Worm (Caenorhabditis elegans) whole organism, L4 larva: ENCODE results near the gene gcy-12.
A peak's percentile ranks its signal among the peaks of the same experiment; 100 is the strongest.

Experiments used
- F10B5.3 ChIP-seq: sonication (generic microtip); optimal IDR thresholded peaks from 2 replicates; lab custom pipeline; 2016; ENCODE audit warnings: mild to moderate bottlenecking, missing genetic modification characterization, missing compliant biosample characterization
- T20F7.1 ChIP-seq: fragments of 200-800 bp; sonication (Bioruptor generic); optimal IDR thresholded peaks from 2 replicates; lab custom pipeline; 2018; ENCODE audit warnings: mild to moderate bottlenecking, missing genetic modification characterization, missing compliant biosample characterization
- Y75B8A.6 ChIP-seq: fragments of 200-800 bp; sonication (Bioruptor generic); IDR thresholded peaks from 2 replicates; pipeline ENCODE4 v1.3.6; 2022; ENCODE audit warnings: missing genetic modification reagents, missing genetic modification characterization, missing compliant biosample characterization
- aly-2 ChIP-seq: sonication (generic microtip); optimal IDR thresholded peaks from 2 replicates; lab custom pipeline; 2018; ENCODE audit warnings: missing biosample characterization, missing genetic modification characterization
- arid-1 ChIP-seq: fragments of 200-800 bp; sonication (Bioruptor generic); conservative IDR thresholded peaks from 2 replicates; pipeline ENCODE4 v1.3.6; 2022; ENCODE audit warnings: missing genetic modification reagents, missing genetic modification characterization, missing compliant biosample characterization
- attf-4 ChIP-seq: sonication (generic microtip); optimal IDR thresholded peaks from 3 replicates; lab custom pipeline; 2017; ENCODE audit warnings: missing biosample characterization, missing genetic modification characterization
- ceh-62 ChIP-seq: sonication (generic microtip); optimal IDR thresholded peaks from 2 replicates; lab custom pipeline; 2017; ENCODE audit warnings: missing biosample characterization, missing genetic modification characterization
- cey-2 ChIP-seq: sonication (generic microtip); optimal IDR thresholded peaks from 3 replicates; lab custom pipeline; 2017; ENCODE audit warnings: missing genetic modification characterization, mild to moderate bottlenecking, missing compliant biosample characterization, antibody characterized with exemption, borderline replicate concordance; ENCODE audit not compliant: insufficient read depth
- daf-16 ChIP-seq, 3 experiments: sonication (generic microtip); optimal IDR thresholded peaks; 2 replicates each; lab custom pipeline; 2016 to 2017; ENCODE audit warnings: missing genetic modification characterization in 3 of 3, missing genetic modification reagents in 3 of 3, mild to moderate bottlenecking in 2 of 3, missing compliant biosample characterization in 2 of 3, missing biosample characterization in 1 of 3, moderate library complexity in 1 of 3
- daf-19 ChIP-seq: fragments of 200-800 bp; sonication (Bioruptor generic); conservative IDR thresholded peaks from 2 replicates; pipeline ENCODE4 v1.3.6; 2022; ENCODE audit warnings: missing genetic modification characterization, missing compliant biosample characterization
- dpl-1 ChIP-seq: fragments of 150-350 bp; optimal IDR thresholded peaks from 2 replicates; lab custom pipeline; 2014; ENCODE audit warnings: missing biosample characterization, missing genetic modification reagents, missing genetic modification characterization
- dve-1 ChIP-seq: sonication (generic microtip); optimal IDR thresholded peaks from 2 replicates; lab custom pipeline; 2017; ENCODE audit warnings: antibody characterized with exemption, mild to moderate bottlenecking, missing genetic modification characterization, missing compliant biosample characterization; ENCODE audit not compliant: insufficient read depth
- egl-43 ChIP-seq: fragments of 200-800 bp; sonication (Bioruptor generic); IDR thresholded peaks from 2 replicates; pipeline ENCODE4 v1.3.6; 2022; ENCODE audit warnings: missing genetic modification reagents, missing genetic modification characterization, missing compliant biosample characterization
- gei-8 ChIP-seq: fragments of 200-800 bp; sonication (Bioruptor generic); optimal IDR thresholded peaks from 2 replicates; lab custom pipeline; 2018; ENCODE audit warnings: mild to moderate bottlenecking, missing genetic modification characterization, missing compliant biosample characterization
- hlh-11 ChIP-seq: fragments of 200-800 bp; sonication (Bioruptor generic); optimal IDR thresholded peaks from 2 replicates; lab custom pipeline; 2018; ENCODE audit warnings: mild to moderate bottlenecking, missing genetic modification characterization, missing compliant biosample characterization
- hlh-30 ChIP-seq: sonication (generic microtip); optimal IDR thresholded peaks from 2 replicates; lab custom pipeline; 2017; ENCODE audit warnings: antibody characterized with exemption, mild to moderate bottlenecking, missing genetic modification characterization, missing compliant biosample characterization; ENCODE audit not compliant: insufficient read depth
- hmg-1.1 ChIP-seq: fragments of 200-800 bp; sonication (Bioruptor generic); IDR thresholded peaks from 2 replicates; pipeline ENCODE4 v1.3.6; 2022; ENCODE audit warnings: missing genetic modification reagents, missing genetic modification characterization, missing compliant biosample characterization
- lin-1 ChIP-seq: fragments of 200-800 bp; sonication (Bioruptor generic); IDR thresholded peaks from 2 replicates; pipeline ENCODE4 v1.3.6; 2022; ENCODE audit warnings: missing genetic modification reagents, missing genetic modification characterization, missing compliant biosample characterization
- lin-29 ChIP-seq: fragments of 200-800 bp; sonication (Bioruptor generic); IDR thresholded peaks from 2 replicates; pipeline ENCODE4 v1.3.6; 2022; ENCODE audit warnings: missing genetic modification reagents, missing genetic modification characterization, missing compliant biosample characterization
- lsy-2 ChIP-seq, 2 experiments: fragments of 150-350 bp in 1 of 2; sonication (generic microtip) in 1 of 2; optimal IDR thresholded peaks; 2 replicates each; lab custom pipeline; 2014 to 2017; ENCODE audit warnings: missing biosample characterization in 2 of 2, missing genetic modification characterization in 2 of 2
- mdt-29 ChIP-seq: fragments of 200-800 bp; sonication (Bioruptor generic); IDR thresholded peaks from 2 replicates; pipeline ENCODE4 v1.3.6; 2022; ENCODE audit warnings: missing genetic modification reagents, missing genetic modification characterization, missing compliant biosample characterization
- mes-2 ChIP-seq: sonication (generic microtip); optimal IDR thresholded peaks from 2 replicates; lab custom pipeline; 2016; ENCODE audit warnings: missing genotype, mild to moderate bottlenecking, missing genetic modification characterization, missing compliant biosample characterization; ENCODE audit not compliant: poor library complexity, severe bottlenecking
- mxl-2 ChIP-seq: fragments of 200-800 bp; sonication (Bioruptor generic); conservative IDR thresholded peaks from 2 replicates; pipeline ENCODE4 v1.3.6; 2022; ENCODE audit warnings: missing genetic modification reagents, missing genetic modification characterization, missing compliant biosample characterization
- nhr-10 ChIP-seq: fragments of 150-350 bp; optimal IDR thresholded peaks from 2 replicates; lab custom pipeline; 2014; ENCODE audit warnings: missing biosample characterization, missing genetic modification characterization
- nhr-102 ChIP-seq: sonication (generic microtip); optimal IDR thresholded peaks from 2 replicates; lab custom pipeline; 2016; ENCODE audit warnings: mild to moderate bottlenecking, missing genetic modification characterization, moderate library complexity, missing compliant biosample characterization
- nhr-28 ChIP-seq: fragments of 150-350 bp; optimal IDR thresholded peaks from 2 replicates; lab custom pipeline; 2014; ENCODE audit warnings: missing biosample characterization, missing genetic modification characterization
- nhr-48 ChIP-seq: sonication (generic microtip); optimal IDR thresholded peaks from 2 replicates; lab custom pipeline; 2016; ENCODE audit warnings: mild to moderate bottlenecking, missing genetic modification characterization, missing compliant biosample characterization
- nhr-6 ChIP-seq: fragments of 150-350 bp; optimal IDR thresholded peaks from 2 replicates; lab custom pipeline; 2014; ENCODE audit warnings: missing biosample characterization, missing genetic modification characterization
- nhr-77 ChIP-seq: fragments of 150-350 bp; optimal IDR thresholded peaks from 2 replicates; lab custom pipeline; 2014; ENCODE audit warnings: missing biosample characterization, missing genetic modification characterization
- php-3 ChIP-seq: fragments of 200-800 bp; sonication (Bioruptor generic); IDR thresholded peaks from 2 replicates; pipeline ENCODE4 v1.3.6; 2022; ENCODE audit warnings: missing genetic modification reagents, missing genetic modification characterization, missing compliant biosample characterization
- pqm-1 ChIP-seq: sonication (generic microtip); optimal IDR thresholded peaks from 2 replicates; lab custom pipeline; 2017; ENCODE audit warnings: missing biosample characterization, missing genetic modification characterization
- snpc-1.2 ChIP-seq: fragments of 200-800 bp; sonication (Bioruptor generic); IDR thresholded peaks from 2 replicates; pipeline ENCODE4 v1.3.6; 2022; ENCODE audit warnings: missing genetic modification reagents, missing genetic modification characterization, missing compliant biosample characterization
- unc-130 ChIP-seq: sonication (generic microtip); optimal IDR thresholded peaks from 2 replicates; lab custom pipeline; 2016; ENCODE audit warnings: missing genetic modification reagents, missing genetic modification characterization, missing compliant biosample characterization
- unc-62 ChIP-seq, 3 experiments: fragments of 150-350 bp in 1 of 3; sonication (generic microtip); optimal IDR thresholded peaks in 2 of 3; peaks in 1 of 3; 1 replicate in 1 of 3; 2 replicates in 2 of 3; lab custom pipeline; 2014 to 2017; ENCODE audit warnings: missing biosample characterization in 3 of 3, missing genetic modification characterization in 3 of 3, missing genetic modification reagents in 3 of 3, missing genotype in 1 of 3
- vab-7 ChIP-seq: fragments of 200-800 bp; sonication (Bioruptor generic); IDR thresholded peaks from 2 replicates; pipeline ENCODE4 v1.3.6; 2022; ENCODE audit warnings: missing genetic modification reagents, missing genetic modification characterization, missing compliant biosample characterization
- zfp-2 ChIP-seq: sonication (generic microtip); optimal IDR thresholded peaks from 2 replicates; lab custom pipeline; 2016; ENCODE audit warnings: mild to moderate bottlenecking, missing genetic modification characterization, missing compliant biosample characterization
- zip-11 ChIP-seq: fragments of 200-800 bp; sonication (Bioruptor generic); IDR thresholded peaks from 2 replicates; pipeline ENCODE4 v1.3.6; 2022; ENCODE audit warnings: missing genetic modification characterization, missing compliant biosample characterization
- zip-2 ChIP-seq: fragments of 150-350 bp; optimal IDR thresholded peaks from 2 replicates; lab custom pipeline; 2014; ENCODE audit warnings: missing biosample characterization, missing genetic modification characterization
- ztf-11 ChIP-seq: fragments of 150-350 bp; optimal IDR thresholded peaks from 2 replicates; lab custom pipeline; 2014; ENCODE audit warnings: missing biosample characterization, missing genetic modification characterization
- ztf-7 ChIP-seq: fragments of 150-350 bp; optimal IDR thresholded peaks from 2 replicates; lab custom pipeline; 2014; ENCODE audit warnings: missing biosample characterization, missing genetic modification characterization

The gcy-12 gene

DNA sequence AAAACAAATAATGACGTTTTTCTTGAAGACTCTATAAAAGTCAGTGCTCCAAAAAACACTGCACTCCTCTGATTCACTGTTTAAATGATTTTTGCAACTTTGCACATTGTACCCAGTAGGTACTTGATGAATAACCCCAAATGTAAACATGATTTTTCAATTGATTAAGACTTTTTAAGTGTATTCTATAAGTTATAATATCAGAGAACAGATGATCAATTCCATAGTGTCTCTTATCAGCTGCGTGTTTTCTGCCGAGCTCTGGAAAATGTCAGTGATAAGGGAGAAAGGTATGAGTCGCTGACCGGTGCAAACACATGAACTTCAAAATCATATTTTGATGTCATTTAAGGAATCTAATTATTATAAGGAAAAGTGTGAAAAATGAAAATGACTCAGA, 11.9 kb downstream of the gcy-12 start (continued):
- TF ChIP-seq F10B5.3 (no peak), mes-2 (tag; lab: Kevin White, UChicago) (no peak), nhr-48 (peak; percentile 82), lin-29 (no peak), nhr-10 (peak; percentile 70), daf-19 (no peak), hlh-11 (tag; lab: Kevin White, UChicago) (peak; percentile 91), cey-2 (no peak), vab-7 (GFP tag; lab: Robert Waterston, UW) (no peak), ceh-62 (tag; lab: Kevin White, UChicago) (no peak), dpl-1 (GFP tag; lab: Kevin White, UChicago) (no peak), mxl-2 (no peak), php-3 (GFP tag; lab: Robert Waterston, UW) (peak; percentile 73), Y75B8A.6 (no peak), snpc-1.2 (no peak), nhr-102 (tag; lab: Kevin White, UChicago) (peak; percentile 69), attf-4 (tag; lab: Kevin White, UChicago) (no peak), lsy-2 (tag; optimal IDR thresholded peaks at IDR 0.05; lab: Kevin White, UChicago) (peak in 1 of 2 experiments; percentile 34), dve-1 (tag; lab: Kevin White, UChicago) (peak; percentile 86), ztf-11 (no peak), egl-43 (GFP tag; lab: Robert Waterston, UW) (no peak), nhr-77 (peak; percentile 84), pqm-1 (tag; lab: Kevin White, UChicago) (peak; percentile 100), gei-8 (GFP tag; lab: Kevin White, UChicago) (no peak), nhr-6 (tag; lab: Kevin White, UChicago) (peak; percentile 3), T20F7.1 (no peak), hlh-30 (tag; lab: Kevin White, UChicago) (peak; percentile 56), ztf-7 (tag; lab: Kevin White, UChicago) (no peak), lin-1 (GFP tag; lab: Robert Waterston, UW) (0 out of 2 replicates have a peak, but pooled peaks have one; percentile 54), zip-11 (GFP tag; lab: Robert Waterston, UW) (no peak), nhr-28 (tag; lab: Kevin White, UChicago) (peak; percentile 87), zip-2 (tag; lab: Kevin White, UChicago) (no peak), mdt-29 (GFP tag; lab: Robert Waterston, UW) (no peak), hmg-1.1 (GFP tag; lab: Robert Waterston, UW) (no peak)

ce11 chrII:5324653-5325052, 12.8 kb downstream of the gcy-12 start:
- TF ChIP-seq nhr-28 (tag; lab: Kevin White, UChicago), result peak; percentile 8
- TF ChIP-seq unc-62 (GFP tag; optimal IDR thresholded peaks at IDR 0.05 in 1 of 2; lab: Kevin White, UChicago), result peak in 1 of 2 experiments; percentile 93
- no peak for TF ChIP-seq unc-62 (tag; optimal IDR thresholded peaks at IDR 0.05; lab: Kevin White, UChicago)
- TF ChIP-seq arid-1 (GFP tag; lab: Robert Waterston, UW), result no peak
- no peak for TF ChIP-seq unc-130
- TF ChIP-seq zfp-2 (tag; lab: Kevin White, UChicago), result no peak
- no peak for TF ChIP-seq aly-2 (tag; lab: Kevin White, UChicago)
- no peak for TF ChIP-seq nhr-77
- no peak for TF ChIP-seq daf-16 (GFP tag; optimal IDR thresholded peaks at IDR 0.05; lab: Kevin White, UChicago)
- peak; percentile 70 for TF ChIP-seq daf-16 (tag; optimal IDR thresholded peaks at IDR 0.05; lab: Kevin White, UChicago)
- TF ChIP-seq, all 104 proteins: peak for 3
